Fruit fly (Drosophila melanogaster): ENCODE measurements around the gene CG46460.

dm6 chr3L:4269208-4269607 is 42.1 kb upstream of the CG46460 start:
- TF ChIP-seq psq (optimal IDR thresholded peaks at IDR 0.05): no peak
- no peak for TF ChIP-seq ttk (optimal IDR thresholded peaks at IDR 0.05)
- no peak for TF ChIP-seq insv (optimal IDR thresholded peaks at IDR 0.05)
- TF ChIP-seq h (optimal IDR thresholded peaks at IDR 0.05): no peak
- TF ChIP-seq Myc (optimal IDR thresholded peaks at IDR 0.05): no peak
- TF ChIP-seq Sin3A (optimal IDR thresholded peaks at IDR 0.05): no peak
